Worm (Caenorhabditis elegans) whole organism, late embryonic: ENCODE measurements around the gene srsx-8.

Experiments used
- F13H6.1 ChIP-seq: sonication (generic microtip); optimal IDR thresholded peaks from 2 replicates; lab custom pipeline; 2016; ENCODE audit warnings: missing genetic modification characterization, missing compliant biosample characterization
- ama-1 ChIP-seq: fragments of 150-350 bp; optimal IDR thresholded peaks from 2 replicates; lab custom pipeline; 2014
- dve-1 ChIP-seq: sonication (generic microtip); optimal IDR thresholded peaks from 2 replicates; lab custom pipeline; 2017; ENCODE audit warnings: antibody characterized with exemption, mild to moderate bottlenecking, missing genetic modification characterization, missing compliant biosample characterization
- hlh-30 ChIP-seq: sonication (generic microtip); optimal IDR thresholded peaks from 2 replicates; lab custom pipeline; 2017; ENCODE audit warnings: antibody characterized with exemption, missing genetic modification characterization, missing compliant biosample characterization; ENCODE audit not compliant: insufficient read depth
- pat-9 ChIP-seq: fragments of 200-800 bp; sonication (Bioruptor generic); optimal IDR thresholded peaks from 2 replicates; lab custom pipeline; 2018; ENCODE audit warnings: mild to moderate bottlenecking, missing genetic modification characterization, moderate library complexity, missing compliant biosample characterization
- pqm-1 ChIP-seq: sonication (generic microtip); optimal IDR thresholded peaks from 2 replicates; lab custom pipeline; 2016; ENCODE audit warnings: missing genetic modification characterization, missing compliant biosample characterization

DNA sequence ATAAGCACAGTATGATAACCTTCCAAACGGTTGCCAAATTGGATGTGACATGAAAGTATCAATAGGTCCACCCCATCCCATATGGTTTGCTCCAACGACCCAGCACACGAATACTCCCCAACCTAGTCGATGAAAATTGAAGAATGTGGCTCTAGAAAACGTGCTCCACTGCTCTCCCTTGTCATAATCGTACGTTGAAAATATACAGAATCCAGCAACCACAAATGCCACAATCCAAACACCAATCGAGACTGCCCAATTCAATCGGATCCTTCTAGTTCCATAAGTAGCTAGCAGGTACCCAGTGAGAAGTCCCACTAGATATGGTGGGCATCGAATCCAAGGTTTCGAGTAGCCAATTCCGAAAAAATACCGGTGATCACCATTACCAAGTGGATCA lies 14.1 kb downstream of the srsx-8 start:
- no peak for TF ChIP-seq dve-1 (tag; lab: Kevin White, UChicago)
- TF ChIP-seq pat-9 (tag; lab: Kevin White, UChicago), result no peak
- TF ChIP-seq ama-1 (lab: Kevin White, UChicago), result no peak
- TF ChIP-seq F13H6.1, result no peak
- no peak for TF ChIP-seq hlh-30 (tag; lab: Kevin White, UChicago)
- no peak for TF ChIP-seq pqm-1
